Worm (Caenorhabditis elegans): Measurements from ENCODE around the gene T19C9.10.

DNA sequence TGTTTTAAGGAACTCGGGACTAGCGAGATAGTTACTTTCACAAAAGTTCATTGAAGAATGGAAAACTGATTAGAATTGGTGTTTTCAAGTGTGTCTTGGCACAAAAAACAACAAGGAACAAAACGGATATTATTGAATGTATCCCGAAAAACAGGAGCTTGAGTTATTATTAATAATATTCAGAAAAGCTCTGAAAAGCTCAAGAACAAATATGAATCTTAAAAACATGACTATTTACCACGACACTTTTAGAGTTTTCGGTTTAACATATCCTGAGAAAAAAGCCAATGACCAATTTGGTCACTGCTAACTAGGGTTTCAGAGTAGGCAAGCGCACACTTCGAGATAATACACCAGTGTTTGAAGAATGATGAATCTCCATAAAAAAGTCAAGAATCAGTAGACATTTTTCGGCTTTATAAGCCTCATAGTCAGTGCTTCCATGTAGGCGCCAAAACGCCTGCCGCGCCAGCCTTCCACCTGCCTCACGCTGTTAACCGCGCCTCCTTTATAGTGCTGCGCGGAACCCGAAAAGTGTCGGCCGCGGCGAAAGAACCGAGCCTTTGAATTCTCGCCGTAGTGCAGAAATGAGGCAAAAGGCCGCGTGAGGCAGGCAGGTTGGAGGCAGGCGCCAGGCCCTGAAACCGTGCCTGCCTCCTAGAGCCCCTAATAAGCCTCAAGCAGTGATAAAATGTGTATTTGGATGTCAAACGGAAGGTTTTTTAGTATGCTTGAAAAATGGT lies 24.2 kb upstream of the T19C9.10 start, which contains the start of gene srh-236:
- no peak for TF ChIP-seq pha-4 (tag; optimal IDR thresholded peaks at IDR 0.05)
- TF ChIP-seq elt-3 (tag; optimal IDR thresholded peaks at IDR 0.05): no peak
- TF ChIP-seq ztf-4 (tag; optimal IDR thresholded peaks at IDR 0.05): no peak
- TF ChIP-seq nhr-237 (tag; optimal IDR thresholded peaks at IDR 0.05): no peak
- no peak for TF ChIP-seq ama-1 (optimal IDR thresholded peaks at IDR 0.05)
- TF ChIP-seq nhr-76 (tag; optimal IDR thresholded peaks at IDR 0.05): no peak
- no peak for TF ChIP-seq R02D3.7 (tag; optimal IDR thresholded peaks at IDR 0.05)
- no peak for TF ChIP-seq unc-39 (tag; optimal IDR thresholded peaks at IDR 0.05)
- TF ChIP-seq lin-15B (tag; optimal IDR thresholded peaks at IDR 0.05): no peak
- no peak for TF ChIP-seq tbx-2 (tag; optimal IDR thresholded peaks at IDR 0.05)
- no peak for TF ChIP-seq nhr-11 (tag; optimal IDR thresholded peaks at IDR 0.05)
- no peak for TF ChIP-seq nhr-77 (tag; optimal IDR thresholded peaks at IDR 0.05)
- no peak for TF ChIP-seq jun-1 (tag; optimal IDR thresholded peaks at IDR 0.05)
- TF ChIP-seq elt-1 (tag; optimal IDR thresholded peaks at IDR 0.05): no peak
